Worm (Caenorhabditis elegans) whole organism, young adult: ENCODE measurements around the gene tag-290.

Source experiments
- B0019.2 ChIP-seq: fragments of 200-800 bp; sonication (Bioruptor generic); conservative IDR thresholded peaks from 2 replicates; pipeline ENCODE4 v1.3.6; 2022; ENCODE audit warnings: missing genetic modification reagents, missing genetic modification characterization, missing compliant biosample characterization
- B0261.1 ChIP-seq: sonication (generic microtip); optimal IDR thresholded peaks from 2 replicates; lab custom pipeline; 2016; ENCODE audit warnings: mild to moderate bottlenecking, missing genetic modification characterization, moderate library complexity, missing compliant biosample characterization
- egrh-3 ChIP-seq: fragments of 200-800 bp; sonication (Bioruptor generic); IDR thresholded peaks from 2 replicates; pipeline ENCODE4 v1.3.6; 2022; ENCODE audit warnings: missing genetic modification reagents, missing genetic modification characterization, missing compliant biosample characterization
- sea-2 ChIP-seq: fragments of 200-800 bp; sonication (Bioruptor generic); IDR thresholded peaks from 2 replicates; pipeline ENCODE4 v1.3.6; 2022; ENCODE audit warnings: missing genetic modification characterization, missing compliant biosample characterization
- ztf-26 ChIP-seq: sonication (generic microtip); optimal IDR thresholded peaks from 2 replicates; lab custom pipeline; 2017; ENCODE audit warnings: missing genetic modification characterization, missing compliant biosample characterization

DNA sequence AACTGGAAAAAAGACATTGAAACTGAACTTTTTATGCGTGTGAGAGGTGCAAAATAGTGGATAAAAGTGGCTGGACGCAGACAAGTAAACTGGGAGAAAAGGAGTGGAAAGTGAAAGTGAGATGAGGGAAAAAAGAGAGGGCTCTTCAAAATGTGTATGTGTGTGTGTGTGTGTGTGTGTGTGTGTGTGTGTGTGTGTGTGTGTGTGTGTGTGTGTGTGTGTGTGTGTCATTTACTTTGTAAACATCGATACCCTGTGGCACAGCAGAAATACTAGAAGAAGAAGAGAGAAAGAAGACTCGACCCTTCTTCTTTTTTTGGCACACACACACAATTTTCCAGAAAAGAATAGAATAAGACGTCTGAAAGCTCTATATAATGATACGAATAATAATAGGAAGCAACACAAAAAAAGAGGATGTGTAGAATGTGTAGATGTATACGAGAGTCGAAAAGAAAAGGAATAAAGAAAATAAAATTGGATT, 25.6 kb downstream of the tag-290 start:
- TF ChIP-seq egrh-3 (GFP tag; lab: Robert Waterston, UW) (peak; percentile 29; the same call in 1 of the 2 replicates), B0261.1 (no peak), B0019.2 (no peak), sea-2 (GFP tag; lab: Robert Waterston, UW) (no peak), ztf-26 (no peak)
